Fruit fly (Drosophila melanogaster) whole organism, prepupa: Measurements from ENCODE around the gene CG10154.

Source experiments
- Blimp-1 ChIP-seq: fragments of 200-800 bp; sonication (Bioruptor generic); optimal IDR thresholded peaks from 3 replicates; lab custom pipeline; 2017; ENCODE audit warnings: missing biosample characterization, missing genetic modification characterization, mild to moderate bottlenecking, moderate library complexity, missing genetic modification reagents
- CG10631 ChIP-seq: fragments of 200-800 bp; sonication (Bioruptor generic); optimal IDR thresholded peaks from 2 replicates; lab custom pipeline; 2016; ENCODE audit warnings: missing biosample characterization, missing genetic modification characterization
- CG11902 ChIP-seq: fragments of 200-800 bp; sonication (Bioruptor generic); optimal IDR thresholded peaks from 3 replicates; lab custom pipeline; 2016; ENCODE audit warnings: missing biosample characterization, missing genetic modification characterization
- CG16779 ChIP-seq: fragments of 200-800 bp; sonication (Bioruptor generic); optimal IDR thresholded peaks from 3 replicates; lab custom pipeline; 2017; ENCODE audit warnings: missing biosample characterization, mild to moderate bottlenecking, missing genetic modification characterization
- CG32006 ChIP-seq: fragments of 200-800 bp; sonication (Bioruptor generic); optimal IDR thresholded peaks from 3 replicates; lab custom pipeline; 2017; ENCODE audit warnings: missing biosample characterization, mild to moderate bottlenecking, missing genetic modification characterization
- CG34406 ChIP-seq: fragments of 200-800 bp; sonication (Bioruptor generic); optimal IDR thresholded peaks from 3 replicates; lab custom pipeline; 2016; ENCODE audit warnings: missing biosample characterization, missing genetic modification characterization
- CG4318 ChIP-seq: fragments of 200-800 bp; sonication (Bioruptor generic); optimal IDR thresholded peaks from 3 replicates; lab custom pipeline; 2017; ENCODE audit warnings: missing biosample characterization, mild to moderate bottlenecking, missing genetic modification characterization
- CG6163 ChIP-seq: fragments of 200-800 bp; sonication (Bioruptor generic); IDR thresholded peaks from 3 replicates; pipeline ENCODE4 v1.3.6; 2022; ENCODE audit warnings: missing biosample characterization, missing genetic modification characterization
- CG6276 ChIP-seq: fragments of 200-800 bp; sonication (Bioruptor generic); optimal IDR thresholded peaks from 2 replicates; lab custom pipeline; 2017; ENCODE audit warnings: missing biosample characterization, mild to moderate bottlenecking, missing genetic modification characterization
- CG6792 ChIP-seq: fragments of 200-800 bp; sonication (Bioruptor generic); optimal IDR thresholded peaks from 3 replicates; lab custom pipeline; 2016; ENCODE audit warnings: missing biosample characterization, missing genetic modification characterization
- CG6808 ChIP-seq: fragments of 200-800 bp; sonication (Bioruptor generic); optimal IDR thresholded peaks from 3 replicates; lab custom pipeline; 2017; ENCODE audit warnings: missing biosample characterization, missing genetic modification characterization, mild to moderate bottlenecking, moderate library complexity, missing genetic modification reagents
- CG6854 ChIP-seq: fragments of 200-800 bp; sonication (Bioruptor generic); optimal IDR thresholded peaks from 2 replicates; lab custom pipeline; 2017; ENCODE audit warnings: missing biosample characterization, mild to moderate bottlenecking, missing genetic modification characterization
- CG7368 ChIP-seq: fragments of 200-800 bp; sonication (Bioruptor generic); optimal IDR thresholded peaks from 3 replicates; lab custom pipeline; 2016; ENCODE audit warnings: missing biosample characterization, missing genetic modification characterization
- CG8119 ChIP-seq: fragments of 200-800 bp; sonication (Bioruptor generic); IDR thresholded peaks from 3 replicates; pipeline ENCODE4 v1.3.6; 2022; ENCODE audit warnings: missing biosample characterization, missing genetic modification characterization
- CG8319 ChIP-seq: fragments of 200-800 bp; sonication (Bioruptor generic); optimal IDR thresholded peaks from 3 replicates; lab custom pipeline; 2016; ENCODE audit warnings: missing biosample characterization, missing genetic modification characterization
- CG9139 ChIP-seq: fragments of 200-800 bp; sonication (Bioruptor generic); optimal IDR thresholded peaks from 3 replicates; lab custom pipeline; 2017; ENCODE audit warnings: missing biosample characterization, mild to moderate bottlenecking, missing genetic modification characterization
- Eip78C ChIP-seq: fragments of 200-800 bp; sonication (Bioruptor generic); peaks from one replicate; lab custom pipeline; 2016; ENCODE audit warnings: missing biosample characterization, missing genetic modification characterization
- Eip93F ChIP-seq: fragments of 200-800 bp; sonication (Bioruptor generic); optimal IDR thresholded peaks from 2 replicates; lab custom pipeline; 2016; ENCODE audit warnings: missing biosample characterization, mild to moderate bottlenecking, missing genetic modification characterization
- Ets96B ChIP-seq: fragments of 200-800 bp; optimal IDR thresholded peaks from 2 replicates; lab custom pipeline; 2019; ENCODE audit warnings: missing biosample characterization, mild to moderate bottlenecking, missing genetic modification characterization, moderate library complexity
- Hr38 ChIP-seq: sonication (Bioruptor generic); optimal IDR thresholded peaks from 2 replicates; lab custom pipeline; 2016; ENCODE audit warnings: missing biosample characterization, missing genetic modification characterization
- Hr4 ChIP-seq: fragments of 200-800 bp; sonication (Bioruptor generic); optimal IDR thresholded peaks from 3 replicates; lab custom pipeline; 2016; ENCODE audit warnings: missing biosample characterization, missing genetic modification characterization
- Lpt ChIP-seq: fragments of 200-800 bp; sonication (Bioruptor generic); optimal IDR thresholded peaks from 3 replicates; lab custom pipeline; 2016; ENCODE audit warnings: missing biosample characterization, missing genetic modification characterization
- OdsH ChIP-seq: fragments of 200-800 bp; sonication (Bioruptor generic); optimal IDR thresholded peaks from 3 replicates; lab custom pipeline; 2016; ENCODE audit warnings: missing biosample characterization, missing genetic modification characterization
- Smox ChIP-seq: fragments of 200-800 bp; sonication (Bioruptor generic); optimal IDR thresholded peaks from 3 replicates; lab custom pipeline; 2016; ENCODE audit warnings: missing biosample characterization, missing genetic modification characterization
- Sox14 ChIP-seq: fragments of 200-800 bp; sonication (Bioruptor generic); optimal IDR thresholded peaks from 3 replicates; lab custom pipeline; 2016; ENCODE audit warnings: missing biosample characterization, missing genetic modification characterization
- Sox15 ChIP-seq: fragments of 200-800 bp; sonication (Bioruptor generic); optimal IDR thresholded peaks from 3 replicates; lab custom pipeline; 2016; ENCODE audit warnings: missing biosample characterization, missing genetic modification characterization
- achi ChIP-seq: fragments of 200-800 bp; sonication (Bioruptor generic); optimal IDR thresholded peaks from 3 replicates; lab custom pipeline; 2016; ENCODE audit warnings: missing biosample characterization, missing genetic modification characterization
- dsx ChIP-seq: fragments of 200-800 bp; optimal IDR thresholded peaks from 3 replicates; lab custom pipeline; 2019; ENCODE audit warnings: missing biosample characterization, mild to moderate bottlenecking, missing genetic modification characterization, moderate library complexity; ENCODE audit not compliant: poor library complexity, severe bottlenecking
- esn ChIP-seq: fragments of 200-800 bp; sonication (Bioruptor generic); optimal IDR thresholded peaks from 2 replicates; lab custom pipeline; 2016; ENCODE audit warnings: missing biosample characterization, mild to moderate bottlenecking, missing genetic modification characterization, moderate library complexity
- fkh ChIP-seq: fragments of 200-800 bp; sonication (Bioruptor generic); optimal IDR thresholded peaks from 3 replicates; lab custom pipeline; 2017; ENCODE audit warnings: missing biosample characterization, mild to moderate bottlenecking, missing genetic modification characterization, moderate library complexity
- lz ChIP-seq: fragments of 200-800 bp; sonication (Bioruptor generic); optimal IDR thresholded peaks from 3 replicates; lab custom pipeline; 2016; ENCODE audit warnings: missing biosample characterization, missing genetic modification characterization
- pdm3 ChIP-seq: fragments of 200-800 bp; sonication (Bioruptor generic); optimal IDR thresholded peaks from 3 replicates; lab custom pipeline; 2016; ENCODE audit warnings: missing biosample characterization, missing genetic modification characterization
- spab ChIP-seq: fragments of 200-800 bp; sonication (Bioruptor generic); optimal IDR thresholded peaks from 2 replicates; lab custom pipeline; 2017; ENCODE audit warnings: missing biosample characterization, mild to moderate bottlenecking, missing genetic modification characterization, missing genetic modification reagents
- ss ChIP-seq, 2 experiments: fragments of 200-800 bp; sonication (Bioruptor generic); optimal IDR thresholded peaks; 2 replicates in 1 of 2; 3 replicates in 1 of 2; lab custom pipeline; 2017 to 2018; ENCODE audit warnings: mild to moderate bottlenecking in 2 of 2, missing biosample characterization in 2 of 2, missing genetic modification characterization in 2 of 2, moderate library complexity in 1 of 2
- svp ChIP-seq: fragments of 200-800 bp; sonication (Bioruptor generic); peaks from one replicate; lab custom pipeline; 2016; ENCODE audit warnings: missing biosample characterization, missing genetic modification characterization

Gene CG10154

DNA sequence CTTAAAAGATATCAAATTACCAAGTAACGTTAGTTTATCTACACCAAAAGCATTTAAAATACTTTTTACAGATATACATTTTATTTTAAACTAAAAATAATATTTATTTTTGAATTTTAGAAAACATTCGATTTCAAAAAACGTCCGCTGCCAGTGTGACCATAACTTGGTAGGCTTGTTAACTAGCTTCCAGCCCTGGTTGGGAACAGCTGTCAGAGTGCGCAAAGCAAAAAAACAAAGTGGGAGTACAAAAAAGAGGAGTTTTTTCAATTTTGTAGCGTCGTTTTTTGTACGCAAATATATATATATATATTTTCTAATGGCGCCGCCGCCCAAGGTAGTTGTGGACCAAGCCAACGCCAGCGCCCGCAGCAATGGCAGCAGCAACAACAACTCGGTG, 5.5 kb upstream of the CG10154 start, which contains the start of gene cmb (continued):
- TF ChIP-seq CG4318 (GFP tag; lab: Kevin White, UChicago) (no peak), esn (GFP tag; lab: Kevin White, UChicago) (peak; percentile 60), Blimp-1 (GFP tag; lab: Kevin White, UChicago) (peak; percentile 16), CG32006 (GFP tag; lab: Kevin White, UChicago) (peak; percentile 93), CG6276 (GFP tag; lab: Kevin White, UChicago) (peak; percentile 98), CG16779 (tag; lab: Kevin White, UChicago) (peak; percentile 92), CG11902 (GFP tag; lab: Kevin White, UChicago) (no peak), CG9139 (GFP tag; lab: Kevin White, UChicago) (peak; percentile 91), fkh (GFP tag; lab: Kevin White, UChicago) (no peak), CG6854 (GFP tag; lab: Kevin White, UChicago) (peak; percentile 80), Hr38 (GFP tag; lab: Kevin White, UChicago) (no peak), Hr4 (GFP tag; lab: Kevin White, UChicago) (peak; percentile 74), CG8319 (GFP tag; lab: Kevin White, UChicago) (no peak), achi (GFP tag; lab: Kevin White, UChicago) (peak; percentile 88)

DNA sequence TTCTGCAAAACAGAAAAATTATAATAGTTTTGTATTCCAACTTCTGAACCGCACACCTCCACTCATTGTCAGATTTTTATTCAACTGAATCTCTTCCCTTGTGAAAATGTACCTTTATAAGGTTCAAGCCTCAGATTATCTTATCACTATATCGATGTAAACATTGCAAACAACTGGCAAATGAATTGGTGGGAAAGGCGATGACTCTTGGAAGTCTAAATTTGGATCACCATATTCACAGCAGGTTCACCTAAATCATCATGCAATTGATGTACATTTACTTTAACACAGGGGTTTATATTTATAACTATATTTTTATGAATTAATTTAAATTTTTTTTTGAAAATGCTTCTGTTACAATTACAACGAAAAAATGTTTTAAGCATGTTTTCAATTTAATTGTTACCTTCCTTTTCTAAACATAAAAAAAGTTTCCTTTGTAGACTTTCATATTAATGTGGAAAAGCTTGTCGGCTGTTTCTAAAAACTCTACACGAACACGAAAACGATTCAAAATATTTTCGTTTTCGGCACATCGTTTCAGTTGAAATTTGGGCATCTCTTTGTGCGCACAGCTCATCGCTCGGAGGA, 3.5 kb upstream of the CG10154 start, which contains the start of the genes CG10140 and CG14109:
Gene CG10140 (minus strand): TSS at position 101 of the 591 bp plus-strand sequence.
Gene CG14109 (plus strand): TSS at position 541 of the 591 bp plus-strand sequence.
- TF ChIP-seq achi (GFP tag; lab: Kevin White, UChicago) (no peak), svp (no peak), CG10631 (GFP tag; lab: Kevin White, UChicago) (no peak), ss (GFP tag; optimal IDR thresholded peaks at IDR 0.05; lab: Kevin White, UChicago) (no peak), CG6792 (GFP tag; lab: Kevin White, UChicago) (no peak), CG8319 (GFP tag; lab: Kevin White, UChicago) (no peak), CG34406 (GFP tag; lab: Kevin White, UChicago) (no peak), Hr4 (GFP tag; lab: Kevin White, UChicago) (no peak), Sox14 (GFP tag; lab: Kevin White, UChicago) (no peak), Ets96B (tag; lab: Kevin White, UChicago) (no peak), CG8119 (no peak)
- TF ChIP-seq, all 60 proteins: peak for 0

DNA sequence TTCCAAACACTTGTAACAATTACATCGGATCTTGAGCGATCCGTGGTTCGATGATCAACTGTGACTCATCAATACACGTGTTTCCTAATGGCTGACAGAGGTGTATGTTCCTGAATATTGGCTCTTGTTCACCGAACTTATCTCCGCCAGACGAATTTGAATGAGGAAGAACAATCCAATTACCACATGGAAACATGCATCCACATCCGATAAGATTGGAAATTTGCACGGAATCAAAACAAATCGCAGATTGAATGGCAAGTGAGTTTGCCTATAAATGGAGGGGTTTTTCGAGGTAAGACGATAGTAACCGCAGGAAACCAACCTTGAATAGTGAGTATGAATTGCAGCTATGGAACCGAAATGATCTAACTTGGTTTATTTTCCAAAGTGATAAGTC, 718 bp upstream of the CG10154 start, which contains the start of gene CG10725:
Gene CG10725 (plus strand): TSS at position 301 of the 400 bp plus-strand sequence.
- TF ChIP-seq pdm3 (GFP tag; lab: Kevin White, UChicago): no peak
- no peak for TF ChIP-seq dsx (GFP tag; lab: Kevin White, UChicago)
- TF ChIP-seq CG11902 (GFP tag; lab: Kevin White, UChicago): no peak
- TF ChIP-seq Hr38 (GFP tag; lab: Kevin White, UChicago): no peak
- TF ChIP-seq Hr4 (GFP tag; lab: Kevin White, UChicago): no peak
- TF ChIP-seq Eip93F (GFP tag; lab: Kevin White, UChicago): no peak
- TF ChIP-seq Eip78C (GFP tag; lab: Kevin White, UChicago): no peak
- no peak for TF ChIP-seq Smox
- no peak for TF ChIP-seq ss (GFP tag; optimal IDR thresholded peaks at IDR 0.05; lab: Kevin White, UChicago)
- no peak for TF ChIP-seq lz
- no peak for TF ChIP-seq CG10631 (GFP tag; lab: Kevin White, UChicago)
- no peak for TF ChIP-seq CG9139 (GFP tag; lab: Kevin White, UChicago)
- no peak for TF ChIP-seq Sox15 (GFP tag; lab: Kevin White, UChicago)
- no peak for TF ChIP-seq Lpt
- no peak for TF ChIP-seq CG6163 (GFP tag; lab: Robert Waterston, UW)
- TF ChIP-seq OdsH (GFP tag; lab: Kevin White, UChicago): no peak
- no peak for TF ChIP-seq CG7368 (GFP tag; lab: Kevin White, UChicago)
- no peak for TF ChIP-seq fkh (GFP tag; lab: Kevin White, UChicago)
- TF ChIP-seq spab (GFP tag; lab: Kevin White, UChicago): no peak
- TF ChIP-seq CG6808: no peak
- TF ChIP-seq, all 60 proteins: peak for 0
